Worm (Caenorhabditis elegans) whole organism, mixed stage, embryonic: ENCODE data around the gene gck-3.

Source experiments
- ces-1 ChIP-seq: fragments of 150-350 bp; optimal IDR thresholded peaks from 2 replicates; lab custom pipeline; 2014; ENCODE audit warnings: missing biosample characterization, missing genetic modification reagents, missing genetic modification characterization
- cnd-1 ChIP-seq: fragments of 200-800 bp; sonication (Bioruptor generic); optimal IDR thresholded peaks from 2 replicates; lab custom pipeline; 2018; ENCODE audit warnings: mild to moderate bottlenecking, missing genetic modification characterization, missing compliant biosample characterization
- nhr-28 ChIP-seq: fragments of 150-350 bp; optimal IDR thresholded peaks from 2 replicates; lab custom pipeline; 2014; ENCODE audit warnings: missing biosample characterization, missing genetic modification characterization
- pha-4 ChIP-seq: fragments of 150-350 bp; optimal IDR thresholded peaks from 2 replicates; lab custom pipeline; 2018; ENCODE audit warnings: missing biosample characterization, missing genetic modification reagents, missing genetic modification characterization
- sptf-1 ChIP-seq: sonication (generic microtip); optimal IDR thresholded peaks from 2 replicates; lab custom pipeline; 2017; ENCODE audit warnings: mild to moderate bottlenecking, missing genetic modification characterization, moderate library complexity, missing compliant biosample characterization
- unc-39 ChIP-seq: fragments of 150-350 bp; optimal IDR thresholded peaks from 2 replicates; lab custom pipeline; 2014; ENCODE audit warnings: missing biosample characterization, missing genetic modification characterization
- unc-62 ChIP-seq: fragments of 150-350 bp; optimal IDR thresholded peaks from 2 replicates; lab custom pipeline; 2014; ENCODE audit warnings: missing biosample characterization, missing genetic modification reagents, missing genetic modification characterization

ce11 chrV:17918726-17919125, 47.9 kb downstream of the gck-3 start, which contains the start of gene C06H5.8:
- TF ChIP-seq pha-4 (tag; lab: Kevin White, UChicago) (no peak), unc-39 (tag; lab: Kevin White, UChicago) (no peak), cnd-1 (tag; lab: Kevin White, UChicago) (no peak), nhr-28 (tag; lab: Kevin White, UChicago) (no peak), sptf-1 (no peak), unc-62 (no peak), ces-1 (GFP tag; lab: Kevin White, UChicago) (no peak)
